Worm (Caenorhabditis elegans): Measurements from ENCODE around the gene cpt-2.

Gene cpt-2

ce11 chrIV:11146492-11146891 lies 33.0 kb upstream of the cpt-2 start:
- TF ChIP-seq fos-1 (tag; optimal IDR thresholded peaks at IDR 0.05) = no peak
- no peak for TF ChIP-seq egl-27 (tag; optimal IDR thresholded peaks at IDR 0.05)
- TF ChIP-seq hpl-2 (GFP tag; optimal IDR thresholded peaks at IDR 0.05) = no peak
- no peak for TF ChIP-seq elt-2 (tag; optimal IDR thresholded peaks at IDR 0.05)
- no peak for TF ChIP-seq sox-4 (tag; optimal IDR thresholded peaks at IDR 0.05)
- no peak for TF ChIP-seq irx-1 (tag; optimal IDR thresholded peaks at IDR 0.05)
- TF ChIP-seq mep-1 (tag; optimal IDR thresholded peaks at IDR 0.05) = no peak
- no peak for TF ChIP-seq aha-1 (tag; optimal IDR thresholded peaks at IDR 0.05)
- no peak for TF ChIP-seq efl-3 (GFP tag; optimal IDR thresholded peaks at IDR 0.05)

ce11 chrIV:11146962-11147470 lies 32.4 kb upstream of the cpt-2 start, which contains the start of gene pigq-1:
Gene pigq-1 (minus strand): TSS chrIV:11147247.
- TF ChIP-seq elt-3 (tag; optimal IDR thresholded peaks at IDR 0.05) (peak in 1 of 6 experiments; percentile 20), lsy-2 (tag; optimal IDR thresholded peaks at IDR 0.05) (peak; percentile 32 to 35), nhr-47 (tag; optimal IDR thresholded peaks at IDR 0.05) (peak; percentile 28), nhr-90 (tag; optimal IDR thresholded peaks at IDR 0.05; ENCODE audit: poor library complexity) (peak; percentile 55), efl-1 (optimal IDR thresholded peaks at IDR 0.05) (peak in 1 of 2 experiments; percentile 13), efl-1 (GFP tag; optimal IDR thresholded peaks at IDR 0.05 in 1 of 2) (peak in 1 of 2 experiments; percentile 93), blmp-1 (tag; optimal IDR thresholded peaks at IDR 0.05) (no peak), alr-1 (tag; optimal IDR thresholded peaks at IDR 0.05; ENCODE audit: borderline replicate concordance) (no peak), nhr-77 (tag; optimal IDR thresholded peaks at IDR 0.05) (no peak), aly-2 (tag; optimal IDR thresholded peaks at IDR 0.05) (peak; percentile 90), fkh-8 (tag; optimal IDR thresholded peaks at IDR 0.05) (no peak), ama-1 (optimal IDR thresholded peaks at IDR 0.05) (peak; percentile 64), snu-23 (GFP tag; optimal IDR thresholded peaks at IDR 0.05) (peak; percentile 31), nhr-71 (tag; optimal IDR thresholded peaks at IDR 0.05) (peak; percentile 42), pax-3 (tag; optimal IDR thresholded peaks at IDR 0.05) (peak; percentile 6), nhr-85 (tag) (peak; percentile 66), elt-2 (tag; optimal IDR thresholded peaks at IDR 0.05) (peak; percentile 20), nhr-19 (GFP tag; conservative IDR thresholded peaks at IDR 0.05) (peak; percentile 26; the same call in 1 of the 2 replicates)

- peak; percentile 4; the same call in 1 of the 2 replicates for TF ChIP-seq nhr-19 (GFP tag; conservative IDR thresholded peaks at IDR 0.05)
- no peak for TF ChIP-seq pqm-1 (tag; optimal IDR thresholded peaks at IDR 0.05)
- no peak for TF ChIP-seq nhr-28 (tag; optimal IDR thresholded peaks at IDR 0.05)
- TF ChIP-seq mab-9 (GFP tag; IDR thresholded peaks at IDR 0.05) = no peak
- TF ChIP-seq fkh-10 (GFP tag; optimal IDR thresholded peaks at IDR 0.05) = no peak
- TF ChIP-seq aly-2 (tag; optimal IDR thresholded peaks at IDR 0.05) = no peak
- TF ChIP-seq fos-1 (tag; optimal IDR thresholded peaks at IDR 0.05) = no peak
- no peak for TF ChIP-seq unc-30 (tag; optimal IDR thresholded peaks at IDR 0.05)
- TF ChIP-seq ets-5 (GFP tag; IDR thresholded peaks at IDR 0.05) = no peak
- TF ChIP-seq elt-3 (tag; optimal IDR thresholded peaks at IDR 0.05) = peak in 1 of 6 experiments; percentile 8
- no peak for TF ChIP-seq hpl-2 (GFP tag; optimal IDR thresholded peaks at IDR 0.05)
- TF ChIP-seq rnt-1 (tag; optimal IDR thresholded peaks at IDR 0.05) = peak; percentile 36
- TF ChIP-seq nhr-47 (tag; optimal IDR thresholded peaks at IDR 0.05) = no peak
- TF ChIP-seq zag-1 (tag; optimal IDR thresholded peaks at IDR 0.05) = no peak
- TF ChIP-seq unc-130 (tag; optimal IDR thresholded peaks at IDR 0.05) = no peak
- TF ChIP-seq fkh-4 (tag; optimal IDR thresholded peaks at IDR 0.05; ENCODE audit: borderline replicate concordance) = peak; percentile 2
- no peak for TF ChIP-seq unc-98 (GFP tag; IDR thresholded peaks at IDR 0.05)
- TF ChIP-seq dsc-1 (tag; optimal IDR thresholded peaks at IDR 0.05) = peak; percentile 54
- peak; percentile 74 for TF ChIP-seq pag-3 (tag; optimal IDR thresholded peaks at IDR 0.05; ENCODE audit: borderline replicate concordance, insufficient read depth)
- TF ChIP-seq F16B12.6 (tag; optimal IDR thresholded peaks at IDR 0.05) = peak; percentile 8
- TF ChIP-seq lin-14 (GFP tag; optimal IDR thresholded peaks at IDR 0.05) = peak; percentile 55
- TF ChIP-seq ama-1 (optimal IDR thresholded peaks at IDR 0.05) = no peak
- peak in 1 of 2 experiments; percentile 23 for TF ChIP-seq lin-35 (GFP tag; optimal IDR thresholded peaks at IDR 0.05)
- no peak for TF ChIP-seq lin-39 (tag; optimal IDR thresholded peaks at IDR 0.05)
- no peak for TF ChIP-seq egl-27 (tag; optimal IDR thresholded peaks at IDR 0.05)
- TF ChIP-seq blmp-1 (tag; optimal IDR thresholded peaks at IDR 0.05) = peak; percentile 25
- no peak for TF ChIP-seq ztf-11 (tag; optimal IDR thresholded peaks at IDR 0.05)
- no peak for TF ChIP-seq nhr-12 (tag; optimal IDR thresholded peaks at IDR 0.05)
- no peak for TF ChIP-seq Y116A8C.19 (tag; optimal IDR thresholded peaks at IDR 0.05; ENCODE audit: borderline replicate concordance)
- TF ChIP-seq nhr-20 (tag; optimal IDR thresholded peaks at IDR 0.05) = no peak
- no peak for TF ChIP-seq ceh-90 (tag; optimal IDR thresholded peaks at IDR 0.05)
These were observed 30.6 kb upstream of the cpt-2 start for ce11 chrIV:11148788-11149366.
